Fruit fly (Drosophila melanogaster) whole organism, prepupa: ENCODE data around the gene pns.
A peak's percentile ranks its signal among the peaks of the same experiment; 100 is the strongest.

Experiments
- Blimp-1 ChIP-seq: fragments of 200-800 bp; sonication (Bioruptor generic); optimal IDR thresholded peaks from 3 replicates; lab custom pipeline; 2017; ENCODE audit warnings: missing biosample characterization, missing genetic modification characterization, mild to moderate bottlenecking, moderate library complexity, missing genetic modification reagents
- CG10631 ChIP-seq: fragments of 200-800 bp; sonication (Bioruptor generic); optimal IDR thresholded peaks from 2 replicates; lab custom pipeline; 2016; ENCODE audit warnings: missing biosample characterization, missing genetic modification characterization
- CG10669 ChIP-seq: fragments of 200-800 bp; sonication (Bioruptor generic); optimal IDR thresholded peaks from 3 replicates; lab custom pipeline; 2018; ENCODE audit warnings: missing biosample characterization, mild to moderate bottlenecking, missing genetic modification characterization, moderate library complexity
- CG11902 ChIP-seq: fragments of 200-800 bp; sonication (Bioruptor generic); optimal IDR thresholded peaks from 3 replicates; lab custom pipeline; 2016; ENCODE audit warnings: missing biosample characterization, missing genetic modification characterization
- CG1621 ChIP-seq: fragments of 200-800 bp; sonication (Bioruptor generic); optimal IDR thresholded peaks from 3 replicates; lab custom pipeline; 2018; ENCODE audit warnings: missing biosample characterization, mild to moderate bottlenecking, missing genetic modification characterization
- CG16779 ChIP-seq: fragments of 200-800 bp; sonication (Bioruptor generic); optimal IDR thresholded peaks from 3 replicates; lab custom pipeline; 2017; ENCODE audit warnings: missing biosample characterization, mild to moderate bottlenecking, missing genetic modification characterization
- CG3032 ChIP-seq: fragments of 200-800 bp; optimal IDR thresholded peaks from 2 replicates; lab custom pipeline; 2019; ENCODE audit warnings: missing biosample characterization, mild to moderate bottlenecking, missing genetic modification characterization, moderate library complexity
- CG32006 ChIP-seq: fragments of 200-800 bp; sonication (Bioruptor generic); optimal IDR thresholded peaks from 3 replicates; lab custom pipeline; 2017; ENCODE audit warnings: missing biosample characterization, mild to moderate bottlenecking, missing genetic modification characterization
- CG34406 ChIP-seq: fragments of 200-800 bp; sonication (Bioruptor generic); optimal IDR thresholded peaks from 3 replicates; lab custom pipeline; 2016; ENCODE audit warnings: missing biosample characterization, missing genetic modification characterization
- CG3919 ChIP-seq: fragments of 200-800 bp; sonication (Bioruptor generic); optimal IDR thresholded peaks from 3 replicates; lab custom pipeline; 2016; ENCODE audit warnings: missing biosample characterization, missing genetic modification characterization
- CG4318 ChIP-seq: fragments of 200-800 bp; sonication (Bioruptor generic); optimal IDR thresholded peaks from 3 replicates; lab custom pipeline; 2017; ENCODE audit warnings: missing biosample characterization, mild to moderate bottlenecking, missing genetic modification characterization
- CG6163 ChIP-seq: fragments of 200-800 bp; sonication (Bioruptor generic); IDR thresholded peaks from 3 replicates; pipeline ENCODE4 v1.3.6; 2022; ENCODE audit warnings: missing biosample characterization, missing genetic modification characterization
- CG6276 ChIP-seq: fragments of 200-800 bp; sonication (Bioruptor generic); optimal IDR thresholded peaks from 2 replicates; lab custom pipeline; 2017; ENCODE audit warnings: missing biosample characterization, mild to moderate bottlenecking, missing genetic modification characterization
- CG6854 ChIP-seq: fragments of 200-800 bp; sonication (Bioruptor generic); optimal IDR thresholded peaks from 2 replicates; lab custom pipeline; 2017; ENCODE audit warnings: missing biosample characterization, mild to moderate bottlenecking, missing genetic modification characterization
- CG7368 ChIP-seq: fragments of 200-800 bp; sonication (Bioruptor generic); optimal IDR thresholded peaks from 3 replicates; lab custom pipeline; 2016; ENCODE audit warnings: missing biosample characterization, missing genetic modification characterization
- CG8119 ChIP-seq: fragments of 200-800 bp; sonication (Bioruptor generic); IDR thresholded peaks from 3 replicates; pipeline ENCODE4 v1.3.6; 2022; ENCODE audit warnings: missing biosample characterization, missing genetic modification characterization
- CG8319 ChIP-seq: fragments of 200-800 bp; sonication (Bioruptor generic); optimal IDR thresholded peaks from 3 replicates; lab custom pipeline; 2016; ENCODE audit warnings: missing biosample characterization, missing genetic modification characterization
- CG8632 ChIP-seq: fragments of 200-800 bp; sonication (Bioruptor generic); optimal IDR thresholded peaks from 3 replicates; lab custom pipeline; 2016; ENCODE audit warnings: missing biosample characterization, missing genetic modification characterization
- Eip93F ChIP-seq: fragments of 200-800 bp; sonication (Bioruptor generic); optimal IDR thresholded peaks from 2 replicates; lab custom pipeline; 2016; ENCODE audit warnings: missing biosample characterization, mild to moderate bottlenecking, missing genetic modification characterization
- Ets21C ChIP-seq: fragments of 200-800 bp; sonication (Bioruptor generic); optimal IDR thresholded peaks from 3 replicates; lab custom pipeline; 2016; ENCODE audit warnings: missing biosample characterization, missing genetic modification characterization
- Ets96B ChIP-seq: fragments of 200-800 bp; optimal IDR thresholded peaks from 2 replicates; lab custom pipeline; 2019; ENCODE audit warnings: missing biosample characterization, mild to moderate bottlenecking, missing genetic modification characterization, moderate library complexity
- Hr38 ChIP-seq: sonication (Bioruptor generic); optimal IDR thresholded peaks from 2 replicates; lab custom pipeline; 2016; ENCODE audit warnings: missing biosample characterization, missing genetic modification characterization
- Hr39 ChIP-seq: fragments of 200-800 bp; sonication (Bioruptor generic); optimal IDR thresholded peaks from 2 replicates; lab custom pipeline; 2016; ENCODE audit warnings: missing biosample characterization, missing genetic modification characterization
- Lpt ChIP-seq: fragments of 200-800 bp; sonication (Bioruptor generic); optimal IDR thresholded peaks from 3 replicates; lab custom pipeline; 2016; ENCODE audit warnings: missing biosample characterization, missing genetic modification characterization
- OdsH ChIP-seq: fragments of 200-800 bp; sonication (Bioruptor generic); optimal IDR thresholded peaks from 3 replicates; lab custom pipeline; 2016; ENCODE audit warnings: missing biosample characterization, missing genetic modification characterization
- Sox102F ChIP-seq: fragments of 200-800 bp; sonication (Bioruptor generic); optimal IDR thresholded peaks from 2 replicates; lab custom pipeline; 2016; ENCODE audit warnings: missing biosample characterization, mild to moderate bottlenecking, missing genetic modification characterization
- Sox15 ChIP-seq: fragments of 200-800 bp; sonication (Bioruptor generic); optimal IDR thresholded peaks from 3 replicates; lab custom pipeline; 2016; ENCODE audit warnings: missing biosample characterization, missing genetic modification characterization
- acj6 ChIP-seq: fragments of 200-800 bp; sonication (Bioruptor generic); optimal IDR thresholded peaks from 3 replicates; lab custom pipeline; 2016; ENCODE audit warnings: missing biosample characterization, missing genetic modification characterization
- cyc ChIP-seq: fragments of 200-800 bp; sonication (Bioruptor generic); optimal IDR thresholded peaks from 3 replicates; lab custom pipeline; 2016; ENCODE audit warnings: missing biosample characterization, missing genetic modification characterization
- dsx ChIP-seq: fragments of 200-800 bp; optimal IDR thresholded peaks from 3 replicates; lab custom pipeline; 2019; ENCODE audit warnings: missing biosample characterization, mild to moderate bottlenecking, missing genetic modification characterization, moderate library complexity; ENCODE audit not compliant: poor library complexity, severe bottlenecking
- esn ChIP-seq: fragments of 200-800 bp; sonication (Bioruptor generic); optimal IDR thresholded peaks from 2 replicates; lab custom pipeline; 2016; ENCODE audit warnings: missing biosample characterization, mild to moderate bottlenecking, missing genetic modification characterization, moderate library complexity
- fd59A ChIP-seq: fragments of 200-800 bp; sonication (Bioruptor generic); optimal IDR thresholded peaks from 2 replicates; lab custom pipeline; 2017; ENCODE audit warnings: missing biosample characterization, mild to moderate bottlenecking, missing genetic modification characterization, missing genetic modification reagents
- fd85E ChIP-seq: fragments of 200-800 bp; sonication (Bioruptor generic); optimal IDR thresholded peaks from 3 replicates; lab custom pipeline; 2016; ENCODE audit warnings: missing biosample characterization, missing genetic modification characterization
- fkh ChIP-seq: fragments of 200-800 bp; sonication (Bioruptor generic); optimal IDR thresholded peaks from 3 replicates; lab custom pipeline; 2017; ENCODE audit warnings: missing biosample characterization, mild to moderate bottlenecking, missing genetic modification characterization, moderate library complexity
- net ChIP-seq: fragments of 200-800 bp; sonication (Bioruptor generic); optimal IDR thresholded peaks from 3 replicates; lab custom pipeline; 2016; ENCODE audit warnings: missing biosample characterization, missing genetic modification characterization
- pdm3 ChIP-seq: fragments of 200-800 bp; sonication (Bioruptor generic); optimal IDR thresholded peaks from 3 replicates; lab custom pipeline; 2016; ENCODE audit warnings: missing biosample characterization, missing genetic modification characterization
- salr ChIP-seq, 2 experiments: fragments of 200-800 bp; sonication (Bioruptor generic); optimal IDR thresholded peaks; 3 replicates each; lab custom pipeline; 2016 to 2018; ENCODE audit warnings: missing biosample characterization in 2 of 2, missing genetic modification characterization in 2 of 2, mild to moderate bottlenecking in 1 of 2
- spab ChIP-seq: fragments of 200-800 bp; sonication (Bioruptor generic); optimal IDR thresholded peaks from 2 replicates; lab custom pipeline; 2017; ENCODE audit warnings: missing biosample characterization, mild to moderate bottlenecking, missing genetic modification characterization, missing genetic modification reagents
- ss ChIP-seq, 2 experiments: fragments of 200-800 bp; sonication (Bioruptor generic); optimal IDR thresholded peaks; 2 replicates in 1 of 2; 3 replicates in 1 of 2; lab custom pipeline; 2017 to 2018; ENCODE audit warnings: mild to moderate bottlenecking in 2 of 2, missing biosample characterization in 2 of 2, missing genetic modification characterization in 2 of 2, moderate library complexity in 1 of 2
- svp ChIP-seq: fragments of 200-800 bp; sonication (Bioruptor generic); peaks from one replicate; lab custom pipeline; 2016; ENCODE audit warnings: missing biosample characterization, missing genetic modification characterization
- topi ChIP-seq: fragments of 200-800 bp; sonication (Bioruptor generic); optimal IDR thresholded peaks from 3 replicates; lab custom pipeline; 2016; ENCODE audit warnings: missing biosample characterization, missing genetic modification characterization
- vri ChIP-seq: fragments of 200-800 bp; sonication (Bioruptor generic); optimal IDR thresholded peaks from 3 replicates; lab custom pipeline; 2016; ENCODE audit warnings: missing biosample characterization, mild to moderate bottlenecking, missing genetic modification characterization

The pns gene

DNA sequence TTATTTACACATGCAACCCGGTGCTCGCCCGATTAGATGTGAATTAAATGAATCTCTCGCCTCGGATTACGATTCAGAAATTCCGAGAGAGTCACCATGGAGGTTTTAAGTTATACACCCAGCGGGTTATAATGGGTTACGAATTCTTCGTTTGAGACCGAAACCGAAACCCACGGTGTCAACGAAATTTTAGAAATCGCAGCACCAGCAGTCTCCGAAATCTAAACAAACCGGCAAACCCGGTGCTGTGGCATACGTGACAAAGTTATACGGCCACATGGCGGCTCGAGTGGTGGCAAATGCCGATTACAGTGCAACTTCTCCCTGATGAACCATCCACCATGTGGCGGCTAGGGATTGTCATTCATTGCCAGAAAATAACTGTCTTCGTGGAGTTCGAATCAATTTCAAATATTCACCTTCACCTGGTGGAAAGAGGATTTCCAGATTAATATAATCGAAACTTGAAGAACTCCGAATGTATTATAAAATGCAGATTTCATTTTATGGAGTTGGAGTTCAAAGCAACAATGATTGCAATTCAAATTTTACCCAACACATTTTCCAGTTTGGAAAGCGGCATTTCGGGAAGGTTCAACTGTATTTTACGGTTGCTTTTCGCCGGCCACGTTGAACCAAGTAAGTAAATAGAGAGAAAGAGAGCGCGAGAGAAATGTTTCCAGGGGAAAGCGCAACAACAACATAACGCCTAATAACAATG lies 21.0 kb upstream of the pns start (continued):
- TF ChIP-seq Sox102F (GFP tag; lab: Kevin White, UChicago) (peak; percentile 65), CG7368 (GFP tag; lab: Kevin White, UChicago) (peak; percentile 48), ss (GFP tag; optimal IDR thresholded peaks at IDR 0.05; lab: Kevin White, UChicago) (peak in 1 of 2 experiments; percentile 24), CG8319 (no peak), CG3919 (peak; percentile 72), OdsH (GFP tag; lab: Kevin White, UChicago) (peak; percentile 69), fkh (GFP tag; lab: Kevin White, UChicago) (peak; percentile 77), net (GFP tag; lab: Kevin White, UChicago) (peak; percentile 65), CG10631 (GFP tag; lab: Kevin White, UChicago) (peak; percentile 52), fd59A (GFP tag; lab: Kevin White, UChicago) (peak; percentile 39), Hr38 (GFP tag; lab: Kevin White, UChicago) (peak; percentile 11), cyc (GFP tag; lab: Kevin White, UChicago) (peak; percentile 62), dsx (GFP tag; lab: Kevin White, UChicago) (peak; percentile 35), Eip93F (GFP tag; lab: Kevin White, UChicago) (no peak), CG3032 (tag; lab: Kevin White, UChicago) (peak; percentile 39), CG34406 (GFP tag; lab: Kevin White, UChicago) (peak; percentile 33), CG16779 (tag; lab: Kevin White, UChicago) (no peak), topi (GFP tag; lab: Kevin White, UChicago) (peak; percentile 49), CG8119 (GFP tag; lab: Robert Waterston, UW) (peak; percentile 86), Ets96B (tag; lab: Kevin White, UChicago) (peak; percentile 35), salr (GFP tag; optimal IDR thresholded peaks at IDR 0.05; lab: Kevin White, UChicago) (peak in 1 of 2 experiments; percentile 75)

- TF ChIP-seq acj6, result no peak
- TF ChIP-seq svp, result peak; percentile 44
- TF ChIP-seq OdsH (GFP tag; lab: Kevin White, UChicago), result no peak
- no peak for TF ChIP-seq pdm3 (GFP tag; lab: Kevin White, UChicago)
- no peak for TF ChIP-seq fd85E (GFP tag; lab: Kevin White, UChicago)
- TF ChIP-seq CG6854 (GFP tag; lab: Kevin White, UChicago), result no peak
- no peak for TF ChIP-seq CG6276 (GFP tag; lab: Kevin White, UChicago)
- TF ChIP-seq vri, result peak; percentile 20
These were observed 20.2 kb upstream of the pns start, which contains the start of gene cue for dm6 chr3L:1516631-1517273. Gene cue, minus strand, starts transcription at chr3L:1517271.

DNA sequence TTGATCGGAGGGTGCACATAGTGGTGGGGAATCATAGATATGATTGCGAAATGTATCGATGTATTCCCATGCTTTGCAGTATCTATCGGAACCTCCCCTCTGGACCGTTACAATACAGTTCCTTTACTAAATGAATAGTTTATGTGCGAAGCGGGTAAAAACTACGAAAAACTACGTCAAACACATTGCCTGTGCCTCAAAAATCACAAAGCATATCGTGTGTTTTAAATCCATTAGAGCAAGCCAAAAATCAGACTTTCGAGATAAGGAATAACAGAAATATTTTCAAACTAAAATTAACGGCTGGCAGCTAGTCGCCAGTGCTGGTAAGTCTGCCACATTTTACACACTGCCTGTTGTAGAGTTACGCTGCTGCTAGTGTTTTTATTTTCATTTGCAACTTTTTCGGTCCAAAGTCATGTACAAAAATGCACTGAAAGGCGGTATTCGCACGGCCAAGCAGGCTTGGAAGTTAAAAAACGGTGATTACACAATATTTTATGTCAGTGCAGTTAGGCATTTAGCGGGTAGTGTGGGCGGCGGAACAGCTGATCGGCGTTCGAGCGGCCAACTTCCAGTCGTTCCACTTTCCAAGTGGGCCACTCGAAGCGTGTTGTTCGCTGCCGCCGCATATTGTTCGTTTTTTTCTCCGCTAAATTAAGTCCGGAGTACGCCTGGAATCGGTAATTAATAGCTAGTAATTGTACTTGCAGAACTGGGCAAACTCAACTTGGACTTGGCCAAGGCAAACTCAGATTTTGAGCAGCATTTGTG lies 19.5 kb upstream of the pns start:
- TF ChIP-seq CG16779 (tag; lab: Kevin White, UChicago) (no peak), Sox102F (GFP tag; lab: Kevin White, UChicago) (peak; percentile 79), CG1621 (peak; percentile 49), OdsH (GFP tag; lab: Kevin White, UChicago) (peak; percentile 85), pdm3 (GFP tag; lab: Kevin White, UChicago) (no peak), ss (GFP tag; optimal IDR thresholded peaks at IDR 0.05; lab: Kevin White, UChicago) (peak; percentile 15 to 38), Ets21C (GFP tag; lab: Kevin White, UChicago) (peak; percentile 57), salr (GFP tag; optimal IDR thresholded peaks at IDR 0.05; lab: Kevin White, UChicago) (peak; percentile 42 to 47), Lpt (peak; percentile 68), Sox15 (GFP tag; lab: Kevin White, UChicago) (peak; percentile 44), Blimp-1 (peak; percentile 32), CG4318 (GFP tag; lab: Kevin White, UChicago) (no peak), Hr38 (GFP tag; lab: Kevin White, UChicago) (peak; percentile 68), CG10669 (peak; percentile 50), Hr39 (GFP tag; lab: Kevin White, UChicago) (peak; percentile 78), CG11902 (peak; percentile 42), spab (GFP tag; lab: Kevin White, UChicago) (no peak), topi (GFP tag; lab: Kevin White, UChicago) (peak; percentile 72), esn (GFP tag; lab: Kevin White, UChicago) (peak; percentile 85), dsx (GFP tag; lab: Kevin White, UChicago) (no peak), CG8632 (GFP tag; lab: Kevin White, UChicago) (peak; percentile 60), CG32006 (peak; percentile 73), fd85E (GFP tag; lab: Kevin White, UChicago) (peak; percentile 72), CG6163 (GFP tag; lab: Robert Waterston, UW) (peak; percentile 89)
